Fruit fly (Drosophila melanogaster) whole organism, wandering third instar larva: ENCODE results near the gene Srp68.

Source experiments
- Jra ChIP-seq: sonication (Bioruptor generic); optimal IDR thresholded peaks from 2 replicates; lab custom pipeline; 2016; ENCODE audit warnings: missing biosample characterization, missing genetic modification characterization
- N ChIP-seq: fragments of >200 bp; optimal IDR thresholded peaks from 2 replicates; lab custom pipeline; 2018; ENCODE audit warnings: missing biosample characterization, missing external identifiers, missing genetic modification characterization
- OdsH ChIP-seq: fragments of 200-800 bp; sonication (Bioruptor generic); optimal IDR thresholded peaks from 2 replicates; lab custom pipeline; 2016; ENCODE audit warnings: missing biosample characterization, mild to moderate bottlenecking, missing genetic modification characterization
- Sp1 ChIP-seq: fragments of 200-800 bp; sonication (Bioruptor generic); optimal IDR thresholded peaks from 3 replicates; lab custom pipeline; 2019; ENCODE audit warnings: missing biosample characterization, mild to moderate bottlenecking, missing genetic modification characterization, moderate library complexity
- br ChIP-seq: fragments of 200-800 bp; sonication (Bioruptor generic); optimal IDR thresholded peaks from 2 replicates; lab custom pipeline; 2016; ENCODE audit warnings: missing biosample characterization, missing genetic modification characterization
- dsf ChIP-seq: sonication (Bioruptor generic); optimal IDR thresholded peaks from 2 replicates; lab custom pipeline; 2016; ENCODE audit warnings: missing biosample characterization, missing genetic modification characterization, borderline replicate concordance
- h ChIP-seq: fragments of 200-800 bp; sonication (Bioruptor generic); optimal IDR thresholded peaks from 3 replicates; lab custom pipeline; 2016; ENCODE audit warnings: missing biosample characterization, mild to moderate bottlenecking, missing genetic modification characterization
- jim ChIP-seq: fragments of 175-275, 200-325 bp; sonication (Bioruptor generic); optimal IDR thresholded peaks from 2 replicates; lab custom pipeline; 2016; ENCODE audit warnings: missing biosample characterization, mild to moderate bottlenecking, missing genetic modification characterization
- lola ChIP-seq: fragments of >200 bp; optimal IDR thresholded peaks from 2 replicates; lab custom pipeline; 2017; ENCODE audit warnings: missing biosample characterization, missing genetic modification characterization
- woc ChIP-seq: sonication (Bioruptor generic); optimal IDR thresholded peaks from 2 replicates; lab custom pipeline; 2016; ENCODE audit warnings: missing biosample characterization, mild to moderate bottlenecking, missing genetic modification characterization

dm6 chr3L:8939654-8940053, 35.2 kb upstream of the Srp68 start:
- TF ChIP-seq h (GFP tag; lab: Kevin White, UChicago) (no peak), br (GFP tag; lab: Kevin White, UChicago) (no peak), OdsH (GFP tag; lab: Kevin White, UChicago) (no peak), woc (no peak), Sp1 (GFP tag; lab: Kevin White, UChicago) (no peak), dsf (no peak), jim (GFP tag; lab: Kevin White, UChicago) (no peak), N (GFP tag; lab: Kevin White, UChicago) (no peak), Jra (GFP tag; lab: Kevin White, UChicago) (no peak), lola (GFP tag; lab: Kevin White, UChicago) (no peak)
